Worm (Caenorhabditis elegans) whole organism, late embryonic: ENCODE measurements around the gene str-171.

Experiments
- C08G9.2 ChIP-seq: sonication (generic microtip); optimal IDR thresholded peaks from 2 replicates; lab custom pipeline; 2016; ENCODE audit warnings: mild to moderate bottlenecking, missing genetic modification characterization, moderate library complexity, missing compliant biosample characterization
- C38D4.7 ChIP-seq: fragments of 200-800 bp; sonication (Bioruptor generic); optimal IDR thresholded peaks from 2 replicates; lab custom pipeline; 2018; ENCODE audit warnings: mild to moderate bottlenecking, missing genetic modification characterization, moderate library complexity, missing compliant biosample characterization
- F13H6.1 ChIP-seq: sonication (generic microtip); optimal IDR thresholded peaks from 2 replicates; lab custom pipeline; 2016; ENCODE audit warnings: missing genetic modification characterization, missing compliant biosample characterization
- T23F11.4 ChIP-seq: fragments of 200-800 bp; sonication (Bioruptor generic); optimal IDR thresholded peaks from 2 replicates; lab custom pipeline; 2018; ENCODE audit warnings: mild to moderate bottlenecking, missing genetic modification characterization, missing compliant biosample characterization
- ahr-1 ChIP-seq: sonication (generic microtip); optimal IDR thresholded peaks from 2 replicates; lab custom pipeline; 2016; ENCODE audit warnings: missing genetic modification characterization, missing compliant biosample characterization
- ceh-14 ChIP-seq: sonication (generic microtip); optimal IDR thresholded peaks from 2 replicates; lab custom pipeline; 2016; ENCODE audit warnings: missing genotype, missing genetic modification characterization, missing compliant biosample characterization
- ceh-18 ChIP-seq: sonication (generic microtip); optimal IDR thresholded peaks from 2 replicates; lab custom pipeline; 2016; ENCODE audit warnings: missing genetic modification characterization, missing compliant biosample characterization
- ceh-19 ChIP-seq: fragments of 200-800 bp; sonication (Bioruptor generic); optimal IDR thresholded peaks from 2 replicates; lab custom pipeline; 2018; ENCODE audit warnings: mild to moderate bottlenecking, missing genetic modification characterization, missing compliant biosample characterization
- ceh-2 ChIP-seq: sonication (generic microtip); optimal IDR thresholded peaks from 2 replicates; lab custom pipeline; 2016; ENCODE audit warnings: missing genotype, missing genetic modification characterization, missing compliant biosample characterization
- ceh-22 ChIP-seq: sonication (generic microtip); optimal IDR thresholded peaks from 2 replicates; lab custom pipeline; 2017; ENCODE audit warnings: missing biosample characterization, missing genetic modification characterization
- ceh-31 ChIP-seq: sonication (generic microtip); optimal IDR thresholded peaks from 2 replicates; lab custom pipeline; 2016; ENCODE audit warnings: missing genetic modification characterization, missing compliant biosample characterization
- ceh-34 ChIP-seq: sonication (generic microtip); optimal IDR thresholded peaks from 2 replicates; lab custom pipeline; 2016; ENCODE audit warnings: mild to moderate bottlenecking, missing genetic modification characterization, missing compliant biosample characterization
- che-1 ChIP-seq: sonication (generic microtip); optimal IDR thresholded peaks from 2 replicates; lab custom pipeline; 2016; ENCODE audit warnings: mild to moderate bottlenecking, missing genetic modification characterization, missing compliant biosample characterization
- dve-1 ChIP-seq: sonication (generic microtip); optimal IDR thresholded peaks from 2 replicates; lab custom pipeline; 2017; ENCODE audit warnings: antibody characterized with exemption, mild to moderate bottlenecking, missing genetic modification characterization, missing compliant biosample characterization
- elt-2 ChIP-seq: sonication (generic microtip); optimal IDR thresholded peaks from 2 replicates; lab custom pipeline; 2016; ENCODE audit warnings: missing genetic modification reagents, missing genetic modification characterization, missing compliant biosample characterization
- elt-4 ChIP-seq: sonication (generic microtip); optimal IDR thresholded peaks from 2 replicates; lab custom pipeline; 2016; ENCODE audit warnings: missing genetic modification characterization, missing compliant biosample characterization
- ets-4 ChIP-seq: sonication (generic microtip); optimal IDR thresholded peaks from 2 replicates; lab custom pipeline; 2016; ENCODE audit warnings: missing genetic modification characterization, missing compliant biosample characterization
- eyg-1 ChIP-seq: sonication (generic microtip); optimal IDR thresholded peaks from 2 replicates; lab custom pipeline; 2016; ENCODE audit warnings: missing genotype, missing genetic modification characterization, missing compliant biosample characterization
- fax-1 ChIP-seq: sonication (generic microtip); optimal IDR thresholded peaks from 2 replicates; lab custom pipeline; 2016; ENCODE audit warnings: missing genotype, missing genetic modification characterization, missing compliant biosample characterization
- fkh-10 ChIP-seq: fragments of 150-350 bp; optimal IDR thresholded peaks from 2 replicates; lab custom pipeline; 2014; ENCODE audit warnings: missing biosample characterization, missing genetic modification reagents, missing genetic modification characterization
- fkh-6 ChIP-seq: sonication (generic microtip); optimal IDR thresholded peaks from 2 replicates; lab custom pipeline; 2016; ENCODE audit warnings: missing genetic modification characterization, missing compliant biosample characterization
- gmeb-2 ChIP-seq: sonication (generic microtip); optimal IDR thresholded peaks from 2 replicates; lab custom pipeline; 2016; ENCODE audit warnings: missing genetic modification characterization, inconsistent platforms, missing compliant biosample characterization
- hlh-13 ChIP-seq: fragments of 200-800 bp; sonication (Bioruptor generic); optimal IDR thresholded peaks from 2 replicates; lab custom pipeline; 2018; ENCODE audit warnings: mild to moderate bottlenecking, missing genetic modification characterization, missing compliant biosample characterization
- hlh-30 ChIP-seq: sonication (generic microtip); optimal IDR thresholded peaks from 2 replicates; lab custom pipeline; 2017; ENCODE audit warnings: antibody characterized with exemption, missing genetic modification characterization, missing compliant biosample characterization; ENCODE audit not compliant: insufficient read depth
- hlh-6 ChIP-seq: sonication (generic microtip); optimal IDR thresholded peaks from 2 replicates; lab custom pipeline; 2016; ENCODE audit warnings: missing genotype, missing genetic modification characterization, missing compliant biosample characterization
- hlh-8 ChIP-seq: sonication (generic microtip); optimal IDR thresholded peaks from 2 replicates; lab custom pipeline; 2016; ENCODE audit warnings: missing genotype, missing genetic modification characterization, missing compliant biosample characterization
- lin-11 ChIP-seq: fragments of 200-800 bp; sonication (Bioruptor generic); optimal IDR thresholded peaks from 2 replicates; lab custom pipeline; 2018; ENCODE audit warnings: mild to moderate bottlenecking, missing genetic modification characterization, missing compliant biosample characterization
- mec-3 ChIP-seq: sonication (generic microtip); optimal IDR thresholded peaks from 2 replicates; lab custom pipeline; 2016; ENCODE audit warnings: borderline replicate concordance, missing genetic modification characterization, missing compliant biosample characterization
- nhr-232 ChIP-seq: sonication (generic microtip); optimal IDR thresholded peaks from 2 replicates; lab custom pipeline; 2016; ENCODE audit warnings: missing genetic modification characterization, missing compliant biosample characterization
- npax-4 ChIP-seq: sonication (generic microtip); optimal IDR thresholded peaks from 2 replicates; lab custom pipeline; 2016; ENCODE audit warnings: missing genetic modification characterization, missing compliant biosample characterization
- pag-3 ChIP-seq: sonication (generic microtip); optimal IDR thresholded peaks from 2 replicates; lab custom pipeline; 2016; ENCODE audit warnings: missing compliant biosample characterization, missing genetic modification characterization, borderline replicate concordance
- pat-9 ChIP-seq: fragments of 200-800 bp; sonication (Bioruptor generic); optimal IDR thresholded peaks from 2 replicates; lab custom pipeline; 2018; ENCODE audit warnings: mild to moderate bottlenecking, missing genetic modification characterization, moderate library complexity, missing compliant biosample characterization
- pha-4 ChIP-seq: fragments of 150-350 bp; optimal IDR thresholded peaks from 2 replicates; lab custom pipeline; 2018; ENCODE audit warnings: missing biosample characterization, missing genetic modification reagents, missing genetic modification characterization
- pqm-1 ChIP-seq: sonication (generic microtip); optimal IDR thresholded peaks from 2 replicates; lab custom pipeline; 2016; ENCODE audit warnings: missing genetic modification characterization, missing compliant biosample characterization
- pros-1 ChIP-seq: fragments of 150-350 bp; optimal IDR thresholded peaks from 2 replicates; lab custom pipeline; 2014; ENCODE audit warnings: missing biosample characterization, missing genetic modification reagents, missing genetic modification characterization
- ref-2 ChIP-seq: sonication (generic microtip); optimal IDR thresholded peaks from 2 replicates; lab custom pipeline; 2016; ENCODE audit warnings: missing genetic modification characterization, missing compliant biosample characterization
- rnt-1 ChIP-seq: sonication (generic microtip); optimal IDR thresholded peaks from 2 replicates; lab custom pipeline; 2016; ENCODE audit warnings: missing genetic modification characterization, missing compliant biosample characterization
- sdc-2 ChIP-seq: sonication (generic microtip); optimal IDR thresholded peaks from 2 replicates; lab custom pipeline; 2016; ENCODE audit warnings: missing genotype, missing genetic modification characterization, missing compliant biosample characterization
- tbx-2 ChIP-seq: sonication (generic microtip); optimal IDR thresholded peaks from 2 replicates; lab custom pipeline; 2016; ENCODE audit warnings: missing genetic modification characterization, missing compliant biosample characterization
- tbx-7 ChIP-seq: sonication (generic microtip); optimal IDR thresholded peaks from 2 replicates; lab custom pipeline; 2016; ENCODE audit warnings: missing genotype, missing genetic modification characterization, missing compliant biosample characterization
- ttx-3 ChIP-seq: sonication (generic microtip); optimal IDR thresholded peaks from 2 replicates; lab custom pipeline; 2016; ENCODE audit warnings: missing genetic modification reagents, missing genetic modification characterization, missing compliant biosample characterization
- unc-42 ChIP-seq: sonication (generic microtip); optimal IDR thresholded peaks from 2 replicates; lab custom pipeline; 2016; ENCODE audit warnings: missing genotype, missing genetic modification characterization, missing compliant biosample characterization
- unc-55 ChIP-seq: sonication (generic microtip); optimal IDR thresholded peaks from 2 replicates; lab custom pipeline; 2017; ENCODE audit warnings: missing biosample characterization, missing genetic modification reagents, missing genetic modification characterization
- unc-86 ChIP-seq: sonication (generic microtip); optimal IDR thresholded peaks from 2 replicates; lab custom pipeline; 2016; ENCODE audit warnings: missing genetic modification characterization, missing compliant biosample characterization
- zip-5 ChIP-seq: sonication (generic microtip); optimal IDR thresholded peaks from 2 replicates; lab custom pipeline; 2016; ENCODE audit warnings: missing genetic modification characterization, missing compliant biosample characterization

Gene str-171

DNA sequence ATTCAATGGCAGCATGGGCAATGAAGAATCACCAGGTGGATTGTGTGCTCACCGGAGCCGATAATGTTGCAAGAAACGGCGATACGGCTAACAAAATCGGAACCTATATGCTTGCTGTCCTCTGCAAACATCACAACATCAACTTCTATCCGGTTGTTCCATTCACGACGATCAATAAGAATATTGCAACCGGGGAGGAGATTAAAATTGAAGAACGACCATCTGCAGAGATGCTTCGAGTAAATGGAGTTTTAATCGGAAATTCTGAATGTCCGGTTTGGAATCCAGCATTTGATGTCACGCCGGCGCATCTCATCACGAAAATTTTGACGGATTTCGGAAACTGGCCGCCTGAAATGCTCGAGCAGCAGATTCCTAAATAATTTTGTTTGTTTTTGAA, 48.7 kb downstream of the str-171 start:
- no peak for TF ChIP-seq hlh-30 (tag; lab: Kevin White, UChicago)
- no peak for TF ChIP-seq hlh-13
- TF ChIP-seq dve-1 = no peak
- TF ChIP-seq elt-4 = no peak

ce11 chrV:15082291-15082690, 50.0 kb downstream of the str-171 start, which contains the start of the genes C01G10.10 and C01G10.9:
TSS of gene C01G10.10 (minus strand) at chrV:15082441.
TSS of gene C01G10.9 (plus strand) at chrV:15082530.
- TF ChIP-seq ceh-14 (tag; lab: Kevin White, UChicago) (peak; percentile 46), fax-1 (tag; lab: Kevin White, UChicago) (peak; percentile 48), elt-4 (no peak), unc-42 (tag; lab: Kevin White, UChicago) (peak; percentile 27), ceh-31 (tag; lab: Kevin White, UChicago) (peak; percentile 90), ets-4 (tag; lab: Kevin White, UChicago) (peak; percentile 91), gmeb-2 (tag; lab: Kevin White, UChicago) (peak; percentile 4), hlh-6 (tag; lab: Kevin White, UChicago) (no peak), eyg-1 (tag; lab: Kevin White, UChicago) (peak; percentile 4), tbx-7 (tag; lab: Kevin White, UChicago) (peak; percentile 90), unc-55 (GFP tag; lab: Kevin White, UChicago) (no peak), pat-9 (no peak), lin-11 (tag; lab: Kevin White, UChicago) (no peak), ceh-2 (tag; lab: Kevin White, UChicago) (peak; percentile 89), nhr-232 (tag; lab: Kevin White, UChicago) (no peak), npax-4 (no peak), F13H6.1 (peak; percentile 46), ceh-22 (no peak), dve-1 (no peak), sdc-2 (tag; lab: Kevin White, UChicago) (peak; percentile 27), ceh-34 (tag; lab: Kevin White, UChicago) (peak; percentile 9), tbx-2 (peak; percentile 87), ttx-3 (tag; lab: Kevin White, UChicago) (no peak), che-1 (tag; lab: Kevin White, UChicago) (no peak), mec-3 (tag; lab: Kevin White, UChicago) (no peak), pros-1 (tag; lab: Kevin White, UChicago) (no peak), C38D4.7 (GFP tag; lab: Kevin White, UChicago) (no peak), elt-2 (tag; lab: Kevin White, UChicago) (peak; percentile 81), rnt-1 (tag; lab: Kevin White, UChicago) (peak; percentile 43), pha-4 (tag; lab: Kevin White, UChicago) (no peak), zip-5 (tag; lab: Kevin White, UChicago) (peak; percentile 78), fkh-6 (tag; lab: Kevin White, UChicago) (peak; percentile 33), T23F11.4 (GFP tag; lab: Kevin White, UChicago) (no peak), pag-3 (tag; lab: Kevin White, UChicago) (no peak), pqm-1 (tag; lab: Kevin White, UChicago) (no peak), hlh-30 (tag; lab: Kevin White, UChicago) (no peak), ceh-18 (tag; lab: Kevin White, UChicago) (no peak), ref-2 (tag; lab: Kevin White, UChicago) (peak; percentile 70), hlh-8 (tag; lab: Kevin White, UChicago) (peak; percentile 7), unc-86 (tag; lab: Kevin White, UChicago) (no peak), ceh-19 (no peak), ahr-1 (no peak), fkh-10 (no peak), C08G9.2 (tag; lab: Kevin White, UChicago) (peak; percentile 93)
